Worm (Caenorhabditis elegans) whole organism, L3 larva: Measurements from ENCODE around the gene T21D12.11.
A peak's percentile ranks its signal among the peaks of the same experiment; 100 is the strongest.

Experiments
- ZK546.5 ChIP-seq: sonication (generic microtip); optimal IDR thresholded peaks from 2 replicates; lab custom pipeline; 2017; ENCODE audit warnings: missing biosample characterization, missing genetic modification characterization
- ama-1 ChIP-seq: fragments of 150-350 bp; optimal IDR thresholded peaks from 2 replicates; lab custom pipeline; 2018
- ceh-28 ChIP-seq: fragments of 150-350 bp; optimal IDR thresholded peaks from 2 replicates; lab custom pipeline; 2014; ENCODE audit warnings: missing biosample characterization, missing genetic modification reagents, missing genetic modification characterization
- ceh-82 ChIP-seq: fragments of 150-350 bp; optimal IDR thresholded peaks from 2 replicates; lab custom pipeline; 2014; ENCODE audit warnings: missing biosample characterization, missing genetic modification characterization
- daf-12 ChIP-seq: fragments of 150-350 bp; optimal IDR thresholded peaks from 2 replicates; lab custom pipeline; 2014; ENCODE audit warnings: missing biosample characterization, missing genetic modification reagents, missing genetic modification characterization
- egl-27 ChIP-seq: sonication (generic microtip); optimal IDR thresholded peaks from 4 replicates; lab custom pipeline; 2017; ENCODE audit warnings: missing biosample characterization, missing genetic modification reagents, missing genetic modification characterization
- egl-5 ChIP-seq: fragments of 150-350 bp; optimal IDR thresholded peaks from 2 replicates; lab custom pipeline; 2017; ENCODE audit warnings: missing biosample characterization, missing genetic modification reagents, missing genetic modification characterization, inconsistent platforms
- elt-1 ChIP-seq: fragments of 150-350 bp; optimal IDR thresholded peaks from 2 replicates; lab custom pipeline; 2014; ENCODE audit warnings: missing biosample characterization, missing genetic modification characterization
- elt-2 ChIP-seq: sonication (generic microtip); optimal IDR thresholded peaks from 2 replicates; lab custom pipeline; 2016; ENCODE audit warnings: missing genetic modification reagents, mild to moderate bottlenecking, missing genetic modification characterization, missing compliant biosample characterization
- fkh-10 ChIP-seq: sonication (generic microtip); optimal IDR thresholded peaks from 2 replicates; lab custom pipeline; 2017; ENCODE audit warnings: missing biosample characterization, missing genetic modification reagents, missing genetic modification characterization
- fos-1 ChIP-seq: fragments of 150-350 bp; optimal IDR thresholded peaks from 2 replicates; lab custom pipeline; 2014; ENCODE audit warnings: missing biosample characterization, missing genetic modification characterization
- jun-1 ChIP-seq: fragments of 150-350 bp; optimal IDR thresholded peaks from 2 replicates; lab custom pipeline; 2014; ENCODE audit warnings: missing biosample characterization, missing genetic modification reagents, missing genetic modification characterization
- lin-15B ChIP-seq: fragments of 150-350 bp; optimal IDR thresholded peaks from 2 replicates; lab custom pipeline; 2014; ENCODE audit warnings: missing biosample characterization, missing genetic modification characterization
- lin-39 ChIP-seq: fragments of 150-350 bp; optimal IDR thresholded peaks from 2 replicates; lab custom pipeline; 2018; ENCODE audit warnings: missing biosample characterization, missing genetic modification reagents, missing genetic modification characterization
- mdl-1 ChIP-seq: fragments of 150-350 bp; optimal IDR thresholded peaks from 2 replicates; lab custom pipeline; 2014; ENCODE audit warnings: missing biosample characterization, missing genetic modification characterization
- mml-1 ChIP-seq: fragments of 150-350 bp; sonication (generic microtip); optimal IDR thresholded peaks from 3 replicates; lab custom pipeline; 2014; ENCODE audit warnings: missing biosample characterization, missing genetic modification characterization
- nfya-1 ChIP-seq: sonication (generic microtip); optimal IDR thresholded peaks from 2 replicates; lab custom pipeline; 2017; ENCODE audit warnings: missing genetic modification characterization, mild to moderate bottlenecking, missing compliant biosample characterization, antibody characterized with exemption, moderate library complexity; ENCODE audit not compliant: insufficient read depth
- nhr-12 ChIP-seq: fragments of 150-350 bp; optimal IDR thresholded peaks from 2 replicates; lab custom pipeline; 2014; ENCODE audit warnings: missing biosample characterization, missing genetic modification characterization
- nhr-23 ChIP-seq: fragments of 150-350 bp; optimal IDR thresholded peaks from 2 replicates; lab custom pipeline; 2014; ENCODE audit warnings: missing biosample characterization, missing genetic modification reagents, missing genetic modification characterization
- nhr-25 ChIP-seq: sonication (generic microtip); optimal IDR thresholded peaks from 2 replicates; lab custom pipeline; 2017; ENCODE audit warnings: missing biosample characterization, missing genetic modification characterization
- nhr-43 ChIP-seq: sonication (generic microtip); optimal IDR thresholded peaks from 2 replicates; lab custom pipeline; 2016; ENCODE audit warnings: mild to moderate bottlenecking, missing genetic modification characterization, missing compliant biosample characterization; ENCODE audit not compliant: poor library complexity, severe bottlenecking
- nhr-76 ChIP-seq: fragments of 150-350 bp; sonication (generic microtip); optimal IDR thresholded peaks from 5 replicates; lab custom pipeline; 2014; ENCODE audit warnings: missing biosample characterization, missing genetic modification characterization
- nhr-77 ChIP-seq: fragments of 150-350 bp; optimal IDR thresholded peaks from 2 replicates; lab custom pipeline; 2014; ENCODE audit warnings: missing biosample characterization, missing genetic modification characterization
- pha-4 ChIP-seq: fragments of 150-350 bp; optimal IDR thresholded peaks from 2 replicates; lab custom pipeline; 2014; ENCODE audit warnings: missing biosample characterization, missing genetic modification reagents, missing genetic modification characterization
- pqm-1 ChIP-seq: fragments of 150-350 bp; optimal IDR thresholded peaks from 2 replicates; lab custom pipeline; 2017; ENCODE audit warnings: missing biosample characterization, missing genetic modification characterization, inconsistent platforms
- sea-2 ChIP-seq: fragments of 150-350 bp; sonication (generic microtip); optimal IDR thresholded peaks from 4 replicates; lab custom pipeline; 2014; ENCODE audit warnings: missing biosample characterization, missing genetic modification reagents, missing genetic modification characterization
- skn-1 ChIP-seq: fragments of 150-350 bp; optimal IDR thresholded peaks from 2 replicates; lab custom pipeline; 2014; ENCODE audit warnings: missing biosample characterization, missing genetic modification characterization
- snpc-4 ChIP-seq: fragments of 150-350 bp; optimal IDR thresholded peaks from 2 replicates; lab custom pipeline; 2014; ENCODE audit warnings: missing biosample characterization, missing genetic modification characterization
- tbx-2 ChIP-seq: sonication (generic microtip); optimal IDR thresholded peaks from 2 replicates; lab custom pipeline; 2016; ENCODE audit warnings: mild to moderate bottlenecking, missing genetic modification characterization, missing compliant biosample characterization
- unc-39 ChIP-seq: sonication (generic microtip); optimal IDR thresholded peaks from 4 replicates; lab custom pipeline; 2017; ENCODE audit warnings: missing biosample characterization, missing genetic modification characterization
- unc-62 ChIP-seq: fragments of 150-350 bp; sonication (generic microtip); optimal IDR thresholded peaks from 4 replicates; lab custom pipeline; 2014; ENCODE audit warnings: missing biosample characterization, missing genetic modification reagents, missing genetic modification characterization
- zag-1 ChIP-seq: fragments of 150-350 bp; optimal IDR thresholded peaks from 2 replicates; lab custom pipeline; 2014; ENCODE audit warnings: missing biosample characterization, missing genetic modification characterization
- ztf-11 ChIP-seq: fragments of 150-350 bp; optimal IDR thresholded peaks from 2 replicates; lab custom pipeline; 2014; ENCODE audit warnings: missing biosample characterization, missing genetic modification characterization

The T21D12.11 gene

ce11 chrIV:307205-307604 is 38.0 kb downstream of the T21D12.11 start, which contains the start of gene swt-1:
swt-1 (plus strand) TSS chrIV:307505.
- TF ChIP-seq elt-2 (tag; lab: Kevin White, UChicago) (no peak), tbx-2 (tag; lab: Kevin White, UChicago) (no peak), nhr-76 (no peak), daf-12 (no peak), ceh-82 (tag; lab: Kevin White, UChicago) (no peak), sea-2 (GFP tag; lab: Kevin White, UChicago) (no peak), nhr-77 (tag; lab: Kevin White, UChicago) (no peak), pha-4 (no peak), snpc-4 (tag; lab: Kevin White, UChicago) (no peak), lin-39 (tag; lab: Kevin White, UChicago) (no peak), nhr-43 (tag; lab: Kevin White, UChicago) (no peak), nfya-1 (tag; lab: Kevin White, UChicago) (no peak), mml-1 (no peak), skn-1 (no peak), zag-1 (tag; lab: Kevin White, UChicago) (no peak), egl-27 (tag; lab: Kevin White, UChicago) (no peak), pqm-1 (no peak), nhr-12 (tag; lab: Kevin White, UChicago) (no peak), unc-62 (GFP tag; lab: Kevin White, UChicago) (no peak)

ce11 chrIV:309526-309925 is 40.3 kb downstream of the T21D12.11 start:
- TF ChIP-seq ZK546.5 (tag; lab: Kevin White, UChicago): no peak
- TF ChIP-seq fos-1: no peak
- TF ChIP-seq lin-39 (tag; lab: Kevin White, UChicago): no peak
- no peak for TF ChIP-seq ama-1
- no peak for TF ChIP-seq nhr-12 (tag; lab: Kevin White, UChicago)
- TF ChIP-seq nhr-25: peak; percentile 14
- TF ChIP-seq nhr-43 (tag; lab: Kevin White, UChicago): peak; percentile 62
- no peak for TF ChIP-seq jun-1 (tag; lab: Kevin White, UChicago)
- no peak for TF ChIP-seq fkh-10 (GFP tag; lab: Kevin White, UChicago)
- TF ChIP-seq ceh-82 (tag; lab: Kevin White, UChicago): no peak
- TF ChIP-seq nhr-77 (tag; lab: Kevin White, UChicago): no peak

ce11 chrIV:313615-314014 is 44.4 kb downstream of the T21D12.11 start, which contains the start of gene snai-1:
snai-1 (minus strand) TSS chrIV:313715.
- TF ChIP-seq ztf-11 (no peak), ceh-82 (tag; lab: Kevin White, UChicago) (no peak), lin-15B (no peak), ZK546.5 (tag; lab: Kevin White, UChicago) (no peak), daf-12 (no peak), jun-1 (tag; lab: Kevin White, UChicago) (no peak), elt-1 (tag; lab: Kevin White, UChicago) (no peak), pha-4 (no peak), ceh-28 (tag; lab: Kevin White, UChicago) (no peak), skn-1 (no peak), mdl-1 (tag; lab: Kevin White, UChicago) (no peak), unc-39 (no peak), fkh-10 (GFP tag; lab: Kevin White, UChicago) (no peak), zag-1 (tag; lab: Kevin White, UChicago) (no peak), fos-1 (no peak), egl-5 (tag; lab: Kevin White, UChicago) (no peak), nhr-23 (no peak)
- TF ChIP-seq, all 47 proteins: peak for 0

- TF ChIP-seq nhr-23 (no peak), ceh-82 (tag; lab: Kevin White, UChicago) (no peak), nfya-1 (tag; lab: Kevin White, UChicago) (peak; percentile 28)
Measured at ce11 chrIV:314475-314874, 45.3 kb downstream of the T21D12.11 start.

ce11 chrIV:319654-320053 is 50.4 kb downstream of the T21D12.11 start:
- TF ChIP-seq elt-2 (tag; lab: Kevin White, UChicago): peak; percentile 48
- TF ChIP-seq egl-27 (tag; lab: Kevin White, UChicago): no peak
